Worm (Caenorhabditis elegans) whole organism, late embryonic: ENCODE data around the gene tmed-4.
"Not testable (repeated sequence)": the region's sequence is repeated elsewhere in the genome, so short reads cannot be mapped to it uniquely, and the experiment has no call there.

Source experiments
- C08G9.2 ChIP-seq: sonication (generic microtip); optimal IDR thresholded peaks from 2 replicates; lab custom pipeline; 2016; ENCODE audit warnings: mild to moderate bottlenecking, missing genetic modification characterization, moderate library complexity, missing compliant biosample characterization
- ama-1 ChIP-seq: fragments of 150-350 bp; optimal IDR thresholded peaks from 2 replicates; lab custom pipeline; 2014
- ceh-18 ChIP-seq: sonication (generic microtip); optimal IDR thresholded peaks from 2 replicates; lab custom pipeline; 2016; ENCODE audit warnings: missing genetic modification characterization, missing compliant biosample characterization
- dve-1 ChIP-seq: sonication (generic microtip); optimal IDR thresholded peaks from 2 replicates; lab custom pipeline; 2017; ENCODE audit warnings: antibody characterized with exemption, mild to moderate bottlenecking, missing genetic modification characterization, missing compliant biosample characterization
- elt-2 ChIP-seq: sonication (generic microtip); optimal IDR thresholded peaks from 2 replicates; lab custom pipeline; 2016; ENCODE audit warnings: missing genetic modification reagents, missing genetic modification characterization, missing compliant biosample characterization
- fax-1 ChIP-seq: sonication (generic microtip); optimal IDR thresholded peaks from 2 replicates; lab custom pipeline; 2016; ENCODE audit warnings: missing genotype, missing genetic modification characterization, missing compliant biosample characterization
- lin-11 ChIP-seq: fragments of 200-800 bp; sonication (Bioruptor generic); optimal IDR thresholded peaks from 2 replicates; lab custom pipeline; 2018; ENCODE audit warnings: mild to moderate bottlenecking, missing genetic modification characterization, missing compliant biosample characterization
- mec-3 ChIP-seq: sonication (generic microtip); optimal IDR thresholded peaks from 2 replicates; lab custom pipeline; 2016; ENCODE audit warnings: borderline replicate concordance, missing genetic modification characterization, missing compliant biosample characterization
- nhr-11 ChIP-seq: fragments of 150-350 bp; optimal IDR thresholded peaks from 2 replicates; lab custom pipeline; 2014; ENCODE audit warnings: missing biosample characterization, missing genetic modification characterization
- pax-1 ChIP-seq: fragments of 150-350 bp; optimal IDR thresholded peaks from 2 replicates; lab custom pipeline; 2014; ENCODE audit warnings: missing biosample characterization, missing genetic modification characterization
- sox-4 ChIP-seq: sonication (generic microtip); optimal IDR thresholded peaks from 2 replicates; lab custom pipeline; 2017; ENCODE audit warnings: mild to moderate bottlenecking, missing genetic modification characterization, inconsistent platforms, missing compliant biosample characterization
- tbx-2 ChIP-seq: sonication (generic microtip); optimal IDR thresholded peaks from 2 replicates; lab custom pipeline; 2016; ENCODE audit warnings: missing genetic modification characterization, missing compliant biosample characterization
- unc-42 ChIP-seq: sonication (generic microtip); optimal IDR thresholded peaks from 2 replicates; lab custom pipeline; 2016; ENCODE audit warnings: missing genotype, missing genetic modification characterization, missing compliant biosample characterization

ce11 chrV:19909435-19909834, 39.5 kb downstream of the tmed-4 start:
- TF ChIP-seq C08G9.2 (tag; lab: Kevin White, UChicago); tbx-2 (tag; lab: Kevin White, UChicago); sox-4; pax-1; fax-1; unc-42 (tag; lab: Kevin White, UChicago); ama-1 (lab: Kevin White, UChicago); elt-2 (tag; lab: Kevin White, UChicago); lin-11 (tag; lab: Kevin White, UChicago); mec-3 (tag; lab: Kevin White, UChicago); ceh-18; nhr-11 (tag; lab: Kevin White, UChicago); dve-1: not testable (repeated sequence)
